Fruit fly (Drosophila melanogaster) whole organism, embryonic: ENCODE results near the gene Rab30.

Experiments used
- CG1024 ChIP-seq: fragments of 200-800 bp; sonication (Bioruptor generic); IDR thresholded peaks from 2 replicates; pipeline ENCODE4 v1.3.6; 2022; ENCODE audit warnings: missing biosample characterization, missing genetic modification characterization
- CG10959 ChIP-seq: fragments of 200-800 bp; sonication (Bioruptor generic); IDR thresholded peaks from 2 replicates; pipeline ENCODE4 v1.3.6; 2022; ENCODE audit warnings: missing biosample characterization, missing genetic modification characterization
- CG11560 ChIP-seq: fragments of 200-800 bp; sonication (Bioruptor generic); IDR thresholded peaks from 3 replicates; pipeline ENCODE4 v1.3.6; 2022; ENCODE audit warnings: missing biosample characterization, missing genetic modification characterization
- CG13287 ChIP-seq: fragments of 200-800 bp; sonication (Bioruptor generic); IDR thresholded peaks from 2 replicates; pipeline ENCODE4 v1.3.6; 2022; ENCODE audit warnings: missing biosample characterization, missing genetic modification characterization; ENCODE audit not compliant: partially characterized antibody
- CG1529 ChIP-seq: fragments of 200-800 bp; sonication (Bioruptor generic); optimal IDR thresholded peaks from 3 replicates; lab custom pipeline; 2018; ENCODE audit warnings: missing biosample characterization, missing genetic modification characterization
- CG2889 ChIP-seq: fragments of 200-800 bp; sonication (Bioruptor generic); IDR thresholded peaks from 3 replicates; pipeline ENCODE4 v1.3.6; 2022; ENCODE audit warnings: missing biosample characterization, missing genetic modification characterization
- CG30020 ChIP-seq: fragments of 200-800 bp; optimal IDR thresholded peaks from 2 replicates; lab custom pipeline; 2019; ENCODE audit warnings: missing biosample characterization, mild to moderate bottlenecking, missing genetic modification characterization, moderate library complexity
- CG4328 ChIP-seq: fragments of 200-800 bp; sonication (Bioruptor generic); optimal IDR thresholded peaks from 3 replicates; lab custom pipeline; 2017; ENCODE audit warnings: missing biosample characterization, missing genetic modification reagents, missing genetic modification characterization
- CG4617 ChIP-seq: fragments of 200-800 bp; sonication (Bioruptor generic); optimal IDR thresholded peaks from 3 replicates; lab custom pipeline; 2016; ENCODE audit warnings: missing biosample characterization, missing genetic modification characterization, borderline replicate concordance
- CG4820 ChIP-seq: fragments of 200-800 bp; sonication (Bioruptor generic); optimal IDR thresholded peaks from 3 replicates; lab custom pipeline; 2016; ENCODE audit warnings: missing biosample characterization, missing genetic modification characterization
- CG6654 ChIP-seq: fragments of 200-800 bp; sonication (Bioruptor generic); optimal IDR thresholded peaks from 2 replicates; lab custom pipeline; 2017; ENCODE audit warnings: missing biosample characterization, mild to moderate bottlenecking, missing genetic modification characterization
- CG6813 ChIP-seq: fragments of 200-800 bp; sonication (Bioruptor generic); optimal IDR thresholded peaks from 2 replicates; lab custom pipeline; 2017; ENCODE audit warnings: missing biosample characterization, missing genetic modification characterization, mild to moderate bottlenecking, moderate library complexity, missing genetic modification reagents
- CG7357 ChIP-seq: fragments of 200-800 bp; sonication (Bioruptor generic); IDR thresholded peaks from 3 replicates; pipeline ENCODE4 v1.3.6; 2022; ENCODE audit warnings: missing biosample characterization, missing genetic modification characterization
- CG8478 ChIP-seq: fragments of >200 bp; optimal IDR thresholded peaks from 2 replicates; lab custom pipeline; 2018
- CG9215 ChIP-seq: fragments of 200-800 bp; sonication (Bioruptor generic); IDR thresholded peaks from 2 replicates; pipeline ENCODE4 v1.3.6; 2022; ENCODE audit warnings: missing biosample characterization, missing genetic modification characterization
- CG9437 ChIP-seq: fragments of 200-800 bp; sonication (Bioruptor generic); optimal IDR thresholded peaks from 2 replicates; lab custom pipeline; 2018; ENCODE audit warnings: missing biosample characterization, mild to moderate bottlenecking, missing genetic modification characterization
- CG9817 ChIP-seq: fragments of 200-800 bp; sonication (Bioruptor generic); optimal IDR thresholded peaks from 2 replicates; lab custom pipeline; 2018; ENCODE audit warnings: missing biosample characterization, mild to moderate bottlenecking, missing genetic modification characterization, moderate library complexity
- Chrac-16 ChIP-seq: fragments of 200-800 bp; sonication (Bioruptor generic); optimal IDR thresholded peaks from 3 replicates; lab custom pipeline; 2016; ENCODE audit warnings: missing biosample characterization, missing genetic modification characterization
- HLH54F ChIP-seq: fragments of 200-800 bp; sonication (Bioruptor generic); optimal IDR thresholded peaks from 3 replicates; lab custom pipeline; 2016; ENCODE audit warnings: missing biosample characterization, missing genetic modification characterization
- HmgD ChIP-seq: fragments of 200-800 bp; sonication (Bioruptor generic); optimal IDR thresholded peaks from 3 replicates; lab custom pipeline; 2016; ENCODE audit warnings: missing biosample characterization, missing genetic modification characterization
- Hmx ChIP-seq: fragments of 200-800 bp; sonication (Bioruptor generic); optimal IDR thresholded peaks from 2 replicates; lab custom pipeline; 2016; ENCODE audit warnings: missing biosample characterization, missing genetic modification characterization
- Hr3 ChIP-seq: fragments of 200-800 bp; sonication (Bioruptor generic); optimal IDR thresholded peaks from 3 replicates; lab custom pipeline; 2016; ENCODE audit warnings: missing biosample characterization, missing genetic modification characterization
- Max ChIP-seq: fragments of 200-800 bp; sonication (Bioruptor generic); optimal IDR thresholded peaks from 2 replicates; lab custom pipeline; 2016; ENCODE audit warnings: missing biosample characterization, mild to moderate bottlenecking, missing genetic modification characterization
- Mes4 ChIP-seq: fragments of 200-800 bp; sonication (Bioruptor generic); optimal IDR thresholded peaks from 2 replicates; lab custom pipeline; 2016; ENCODE audit warnings: missing biosample characterization, missing genetic modification characterization
- NK7.1 ChIP-seq: fragments of 200-800 bp; sonication (Bioruptor generic); optimal IDR thresholded peaks from 3 replicates; lab custom pipeline; 2016; ENCODE audit warnings: missing biosample characterization, missing genetic modification characterization
- Oli ChIP-seq: fragments of 200-800 bp; sonication (Bioruptor generic); optimal IDR thresholded peaks from 2 replicates; lab custom pipeline; 2018; ENCODE audit warnings: missing biosample characterization, mild to moderate bottlenecking, missing genetic modification characterization, moderate library complexity
- Rx ChIP-seq: fragments of 200-800 bp; sonication (Bioruptor generic); IDR thresholded peaks from 2 replicates; pipeline ENCODE4 v1.3.6; 2022; ENCODE audit warnings: missing biosample characterization, missing genetic modification characterization
- Scr ChIP-seq: fragments of 200-800 bp; sonication (Bioruptor generic); IDR thresholded peaks from 2 replicates; pipeline ENCODE4 v1.3.6; 2022; ENCODE audit warnings: missing biosample characterization, missing genetic modification characterization; ENCODE audit not compliant: partially characterized antibody
- Side ChIP-seq: fragments of 200-800 bp; sonication (Bioruptor generic); optimal IDR thresholded peaks from 2 replicates; lab custom pipeline; 2016; ENCODE audit warnings: missing biosample characterization, missing genetic modification characterization
- Trl ChIP-seq, 3 experiments: fragments of >200 bp in 2 of 3; fragments of 200-800 bp in 1 of 3; sonication (Bioruptor generic) in 1 of 3; optimal IDR thresholded peaks; 2 replicates in 1 of 3; 3 replicates in 2 of 3; lab custom pipeline; 2016 to 2017; ENCODE audit warnings: missing biosample characterization in 1 of 3, missing genetic modification characterization in 1 of 3
- ab ChIP-seq: fragments of 200-800 bp; sonication (Bioruptor generic); optimal IDR thresholded peaks from 2 replicates; lab custom pipeline; 2016; ENCODE audit warnings: missing biosample characterization, missing genetic modification characterization
- az2 ChIP-seq: fragments of 200-800 bp; sonication (Bioruptor generic); optimal IDR thresholded peaks from 3 replicates; lab custom pipeline; 2016; ENCODE audit warnings: missing biosample characterization, missing genetic modification characterization
- bsh ChIP-seq, 2 experiments: fragments of 200-800 bp; sonication (Bioruptor generic); optimal IDR thresholded peaks; 2 replicates each; lab custom pipeline; 2017 to 2018; ENCODE audit warnings: mild to moderate bottlenecking in 2 of 2, missing biosample characterization in 2 of 2, missing genetic modification characterization in 2 of 2, moderate library complexity in 1 of 2
- caup ChIP-seq: fragments of 200-800 bp; sonication (Bioruptor generic); optimal IDR thresholded peaks from 3 replicates; lab custom pipeline; 2017; ENCODE audit warnings: missing biosample characterization, mild to moderate bottlenecking, missing genetic modification characterization, moderate library complexity; ENCODE audit not compliant: severe bottlenecking
- crc ChIP-seq: fragments of 200-800 bp; sonication (Bioruptor generic); optimal IDR thresholded peaks from 2 replicates; lab custom pipeline; 2016; ENCODE audit warnings: missing biosample characterization, missing genetic modification characterization
- da ChIP-seq: fragments of 200-800 bp; sonication (Bioruptor generic); optimal IDR thresholded peaks from 2 replicates; lab custom pipeline; 2016; ENCODE audit warnings: missing biosample characterization, missing genetic modification characterization
- dmrt11E ChIP-seq: fragments of 200-800 bp; sonication (Bioruptor generic); optimal IDR thresholded peaks from 3 replicates; lab custom pipeline; 2018; ENCODE audit warnings: missing biosample characterization, mild to moderate bottlenecking, missing genetic modification characterization, moderate library complexity
- her ChIP-seq: fragments of 200-800 bp; sonication (Bioruptor generic); optimal IDR thresholded peaks from 2 replicates; lab custom pipeline; 2016; ENCODE audit warnings: missing biosample characterization, missing genetic modification characterization
- lmd ChIP-seq: fragments of 200-800 bp; sonication (Bioruptor generic); IDR thresholded peaks from 2 replicates; pipeline ENCODE4 v1.3.6; 2022; ENCODE audit warnings: missing biosample characterization, missing genetic modification characterization
- mam ChIP-seq: fragments of 200-800 bp; sonication (Bioruptor generic); optimal IDR thresholded peaks from 3 replicates; lab custom pipeline; 2016; ENCODE audit warnings: missing biosample characterization, missing genetic modification characterization
- onecut ChIP-seq: fragments of 200-800 bp; sonication (Bioruptor generic); IDR thresholded peaks from 2 replicates; pipeline ENCODE4 v1.3.6; 2022; ENCODE audit warnings: missing biosample characterization, missing genetic modification characterization
- pnt ChIP-seq: fragments of 200-800 bp; sonication (Bioruptor generic); optimal IDR thresholded peaks from 3 replicates; lab custom pipeline; 2016; ENCODE audit warnings: missing biosample characterization, missing genetic modification characterization
- row ChIP-seq: fragments of 200-800 bp; sonication (Bioruptor generic); IDR thresholded peaks from 3 replicates; pipeline ENCODE4 v1.3.6; 2022; ENCODE audit warnings: missing biosample characterization, missing genetic modification characterization
- seq ChIP-seq: fragments of 200-800 bp; sonication (Bioruptor generic); IDR thresholded peaks from 2 replicates; pipeline ENCODE4 v1.3.6; 2022; ENCODE audit warnings: missing biosample characterization, missing genetic modification characterization
- sr ChIP-seq: fragments of 200-800 bp; sonication (Bioruptor generic); IDR thresholded peaks from 3 replicates; pipeline ENCODE4 v1.3.6; 2022; ENCODE audit warnings: missing biosample characterization, missing genetic modification characterization
- ssp ChIP-seq: fragments of 200-800 bp; sonication (Bioruptor generic); IDR thresholded peaks from 2 replicates; pipeline ENCODE4 v1.3.6; 2022; ENCODE audit warnings: missing biosample characterization, missing genetic modification characterization
- unc-4 ChIP-seq: fragments of 200-800 bp; sonication (Bioruptor generic); IDR thresholded peaks from 2 replicates; pipeline ENCODE4 v1.3.6; 2022; ENCODE audit warnings: missing biosample characterization, missing genetic modification characterization; ENCODE audit not compliant: partially characterized antibody
- unpg ChIP-seq: fragments of 200-800 bp; sonication (Bioruptor generic); optimal IDR thresholded peaks from 3 replicates; lab custom pipeline; 2018; ENCODE audit warnings: missing biosample characterization, mild to moderate bottlenecking, missing genetic modification characterization, moderate library complexity
- usp ChIP-seq: fragments of >200 bp; optimal IDR thresholded peaks from 2 replicates; lab custom pipeline; 2017; ENCODE audit warnings: missing biosample characterization, missing genetic modification characterization
- vvl ChIP-seq: fragments of 200-800 bp; sonication (Bioruptor generic); IDR thresholded peaks from 2 replicates; pipeline ENCODE4 v1.3.6; 2022; ENCODE audit warnings: missing biosample characterization, missing genetic modification characterization
- yki ChIP-seq: fragments of >200 bp; optimal IDR thresholded peaks from 3 replicates; lab custom pipeline; 2018

Rab30 gene

dm6 chr2L:7049009-7049647 is 16.7 kb upstream of the Rab30 start (continued):
- TF ChIP-seq Oli (tag; lab: Kevin White, UChicago) = no peak
- no peak for TF ChIP-seq ssp (GFP tag; lab: Robert Waterston, UW)
- TF ChIP-seq crc (GFP tag; lab: Kevin White, UChicago) = no peak
- TF ChIP-seq CG9437 (GFP tag; lab: Kevin White, UChicago) = no peak
- TF ChIP-seq onecut = peak; percentile 44
- TF ChIP-seq caup (GFP tag; lab: Kevin White, UChicago) = peak; percentile 44
- no peak for TF ChIP-seq CG9817 (tag; lab: Kevin White, UChicago)
- TF ChIP-seq CG10959 = no peak
- TF ChIP-seq CG11560 (tag; lab: Robert Waterston, UW) = no peak
- TF ChIP-seq CG2889 (GFP tag; lab: Robert Waterston, UW) = no peak
- peak; percentile 98 for TF ChIP-seq CG9215 (GFP tag; lab: Robert Waterston, UW)
- TF ChIP-seq CG6654 = no peak
- peak; percentile 84 for TF ChIP-seq CG13287
- no peak for TF ChIP-seq CG30020 (tag; lab: Kevin White, UChicago)
- TF ChIP-seq CG4820 (GFP tag; lab: Kevin White, UChicago) = no peak
- no peak for TF ChIP-seq yki
- no peak for TF ChIP-seq usp (GFP tag; lab: Kevin White, UChicago)
- no peak for TF ChIP-seq HLH54F (GFP tag; lab: Kevin White, UChicago)
- no peak for TF ChIP-seq ab (GFP tag; lab: Kevin White, UChicago)
- no peak for TF ChIP-seq CG1529 (GFP tag; lab: Kevin White, UChicago)
- peak; percentile 19 to 24 for TF ChIP-seq bsh (GFP tag; optimal IDR thresholded peaks at IDR 0.05; lab: Kevin White, UChicago)
- no peak for TF ChIP-seq CG1024 (GFP tag; lab: Robert Waterston, UW)
- no peak for TF ChIP-seq da (GFP tag; lab: Kevin White, UChicago)
- TF ChIP-seq her (GFP tag; lab: Kevin White, UChicago) = peak; percentile 39
- TF ChIP-seq Scr (GFP tag; lab: Robert Waterston, UW) = peak; percentile 88
- TF ChIP-seq unc-4 (GFP tag; lab: Robert Waterston, UW) = peak; percentile 66
- TF ChIP-seq dmrt11E (tag; lab: Kevin White, UChicago) = peak; percentile 15
- peak; percentile 35 for TF ChIP-seq Mes4 (GFP tag; lab: Kevin White, UChicago)
- peak; percentile 53 for TF ChIP-seq HmgD
- TF ChIP-seq CG4617 (GFP tag; lab: Kevin White, UChicago) = no peak
- TF ChIP-seq NK7.1 (GFP tag; lab: Kevin White, UChicago) = no peak
- TF ChIP-seq Side (GFP tag; lab: Kevin White, UChicago) = no peak
- no peak for TF ChIP-seq pnt (GFP tag; lab: Kevin White, UChicago)
- peak; percentile 81 to 84 for TF ChIP-seq Trl (optimal IDR thresholded peaks at IDR 0.05; lab: Kevin White, UChicago)
- TF ChIP-seq Trl (GFP tag; optimal IDR thresholded peaks at IDR 0.05; lab: Kevin White, UChicago) = peak; percentile 60
- TF ChIP-seq CG7357 (GFP tag; lab: Robert Waterston, UW) = no peak
- no peak for TF ChIP-seq lmd (GFP tag; lab: Robert Waterston, UW)
- TF ChIP-seq seq (GFP tag; lab: Robert Waterston, UW) = peak; percentile 78
- no peak for TF ChIP-seq Rx (GFP tag; lab: Robert Waterston, UW)
- peak; percentile 93 for TF ChIP-seq row (GFP tag; lab: Robert Waterston, UW)
- TF ChIP-seq Hmx (GFP tag; lab: Kevin White, UChicago) = no peak
- TF ChIP-seq Chrac-16 (GFP tag; lab: Kevin White, UChicago) = no peak
- no peak for TF ChIP-seq Hr3 (GFP tag; lab: Kevin White, UChicago)
- TF ChIP-seq mam (GFP tag; lab: Kevin White, UChicago) = no peak
- TF ChIP-seq az2 (GFP tag; lab: Kevin White, UChicago) = no peak
- no peak for TF ChIP-seq unpg (GFP tag; lab: Kevin White, UChicago)
- TF ChIP-seq CG4328 (GFP tag; lab: Kevin White, UChicago) = no peak
- TF ChIP-seq vvl = peak; percentile 51
- no peak for TF ChIP-seq CG6813
- no peak for TF ChIP-seq CG8478
- TF ChIP-seq Max (GFP tag; lab: Kevin White, UChicago) = no peak
- peak; percentile 13; the same call in 1 of the 3 replicates for TF ChIP-seq sr (GFP tag; lab: Robert Waterston, UW)
